Worm (Caenorhabditis elegans) whole organism, early embryonic: Measurements from ENCODE around the gene F52F10.2.

Source experiments
- F13C5.2 ChIP-seq: sonication (generic microtip); optimal IDR thresholded peaks from 2 replicates; lab custom pipeline; 2017; ENCODE audit warnings: mild to moderate bottlenecking, missing genetic modification characterization, inconsistent platforms, missing compliant biosample characterization
- aly-1 ChIP-seq: sonication (generic microtip); optimal IDR thresholded peaks from 2 replicates; lab custom pipeline; 2016; ENCODE audit warnings: missing genetic modification characterization, missing compliant biosample characterization
- ama-1 ChIP-seq: fragments of 150-350 bp; optimal IDR thresholded peaks from 2 replicates; lab custom pipeline; 2014
- ceh-13 ChIP-seq: fragments of 200-800 bp; sonication (Bioruptor generic); optimal IDR thresholded peaks from 2 replicates; lab custom pipeline; 2018; ENCODE audit warnings: mild to moderate bottlenecking, missing genetic modification characterization, missing compliant biosample characterization
- ets-7 ChIP-seq: sonication (generic microtip); optimal IDR thresholded peaks from 2 replicates; lab custom pipeline; 2016; ENCODE audit warnings: missing genotype, missing genetic modification characterization, missing compliant biosample characterization
- hmbx-1 ChIP-seq: sonication (generic microtip); optimal IDR thresholded peaks from 2 replicates; lab custom pipeline; 2016; ENCODE audit warnings: mild to moderate bottlenecking, missing genetic modification characterization, missing compliant biosample characterization
- pes-1 ChIP-seq: fragments of 200-800 bp; sonication (Bioruptor generic); IDR thresholded peaks from 2 replicates; pipeline ENCODE4 v1.3.6; 2022; ENCODE audit warnings: missing genetic modification reagents, missing genetic modification characterization, missing compliant biosample characterization
- tbx-11 ChIP-seq: fragments of 200-800 bp; sonication (Bioruptor generic); IDR thresholded peaks from 2 replicates; pipeline ENCODE4 v1.3.6; 2022; ENCODE audit warnings: missing genetic modification characterization, missing compliant biosample characterization
- tbx-37 ChIP-seq: fragments of 200-800 bp; sonication (Bioruptor generic); conservative IDR thresholded peaks from 2 replicates; pipeline ENCODE4 v1.3.6; 2022; ENCODE audit warnings: missing genetic modification reagents, missing genetic modification characterization, missing compliant biosample characterization

- TF ChIP-seq F13C5.2 (tag; lab: Kevin White, UChicago) (no peak), tbx-37 (GFP tag; lab: Robert Waterston, UW) (no peak), ceh-13 (GFP tag; lab: Kevin White, UChicago) (no peak), tbx-11 (no peak), hmbx-1 (tag; lab: Kevin White, UChicago) (no peak), aly-1 (tag; lab: Kevin White, UChicago) (no peak), pes-1 (GFP tag; lab: Robert Waterston, UW) (no peak), ama-1 (no peak), ets-7 (tag; lab: Kevin White, UChicago) (no peak)
Measured at ce11 chrV:1505995-1506394, 41.9 kb upstream of the F52F10.2 start, which contains the start of gene sru-28.
